Fruit fly (Drosophila melanogaster) whole organism, adult: ENCODE measurements around the gene Hr39.

Experiments used
- CG1620 ChIP-seq: fragments of 200-800 bp; sonication (Bioruptor generic); optimal IDR thresholded peaks from 2 replicates; lab custom pipeline; 2016; ENCODE audit warnings: missing biosample characterization, missing genetic modification characterization
- Hr96 ChIP-seq: fragments of 200-800 bp; sonication (Bioruptor generic); optimal IDR thresholded peaks from 2 replicates; lab custom pipeline; 2016; ENCODE audit warnings: missing biosample characterization, missing genetic modification characterization
- ovo ChIP-seq: fragments of 200-800 bp; sonication (Bioruptor generic); optimal IDR thresholded peaks from 2 replicates; lab custom pipeline; 2016; ENCODE audit warnings: missing biosample characterization, missing genetic modification characterization

- TF ChIP-seq ovo (GFP tag; lab: Kevin White, UChicago), result no peak
- no peak for TF ChIP-seq CG1620
- TF ChIP-seq Hr96 (GFP tag; lab: Kevin White, UChicago), result no peak
Observed at dm6 chr2L:21218912-21219246, 18.2 kb upstream of the Hr39 start.
